Fruit fly (Drosophila melanogaster) whole organism, prepupa: ENCODE measurements around the gene CG15461.

ENCODE experiments used
- Blimp-1 ChIP-seq: fragments of 200-800 bp; sonication (Bioruptor generic); optimal IDR thresholded peaks from 3 replicates; lab custom pipeline; 2017; ENCODE audit warnings: missing biosample characterization, missing genetic modification characterization, mild to moderate bottlenecking, moderate library complexity, missing genetic modification reagents
- CG10631 ChIP-seq: fragments of 200-800 bp; sonication (Bioruptor generic); optimal IDR thresholded peaks from 2 replicates; lab custom pipeline; 2016; ENCODE audit warnings: missing biosample characterization, missing genetic modification characterization
- CG10669 ChIP-seq: fragments of 200-800 bp; sonication (Bioruptor generic); optimal IDR thresholded peaks from 3 replicates; lab custom pipeline; 2018; ENCODE audit warnings: missing biosample characterization, mild to moderate bottlenecking, missing genetic modification characterization, moderate library complexity
- CG11294 ChIP-seq: fragments of 200-800 bp; sonication (Bioruptor generic); IDR thresholded peaks from 2 replicates; pipeline ENCODE4 v1.3.6; 2022; ENCODE audit warnings: missing biosample characterization, missing genetic modification characterization
- CG11762 ChIP-seq: fragments of 200-800 bp; sonication (Bioruptor generic); optimal IDR thresholded peaks from 3 replicates; lab custom pipeline; 2016; ENCODE audit warnings: missing biosample characterization, missing genetic modification characterization; ENCODE audit not compliant: insufficient read depth
- CG1621 ChIP-seq: fragments of 200-800 bp; sonication (Bioruptor generic); optimal IDR thresholded peaks from 3 replicates; lab custom pipeline; 2018; ENCODE audit warnings: missing biosample characterization, mild to moderate bottlenecking, missing genetic modification characterization
- CG16779 ChIP-seq: fragments of 200-800 bp; sonication (Bioruptor generic); optimal IDR thresholded peaks from 3 replicates; lab custom pipeline; 2017; ENCODE audit warnings: missing biosample characterization, mild to moderate bottlenecking, missing genetic modification characterization
- CG3032 ChIP-seq: fragments of 200-800 bp; optimal IDR thresholded peaks from 2 replicates; lab custom pipeline; 2019; ENCODE audit warnings: missing biosample characterization, mild to moderate bottlenecking, missing genetic modification characterization, moderate library complexity
- CG31627 ChIP-seq: fragments of 200-800 bp; sonication (Bioruptor generic); optimal IDR thresholded peaks from 3 replicates; lab custom pipeline; 2016; ENCODE audit warnings: missing biosample characterization, missing genetic modification characterization
- CG32006 ChIP-seq: fragments of 200-800 bp; sonication (Bioruptor generic); optimal IDR thresholded peaks from 3 replicates; lab custom pipeline; 2017; ENCODE audit warnings: missing biosample characterization, mild to moderate bottlenecking, missing genetic modification characterization
- CG34406 ChIP-seq: fragments of 200-800 bp; sonication (Bioruptor generic); optimal IDR thresholded peaks from 3 replicates; lab custom pipeline; 2016; ENCODE audit warnings: missing biosample characterization, missing genetic modification characterization
- CG3919 ChIP-seq: fragments of 200-800 bp; sonication (Bioruptor generic); optimal IDR thresholded peaks from 3 replicates; lab custom pipeline; 2016; ENCODE audit warnings: missing biosample characterization, missing genetic modification characterization
- CG4318 ChIP-seq: fragments of 200-800 bp; sonication (Bioruptor generic); optimal IDR thresholded peaks from 3 replicates; lab custom pipeline; 2017; ENCODE audit warnings: missing biosample characterization, mild to moderate bottlenecking, missing genetic modification characterization
- CG6163 ChIP-seq: fragments of 200-800 bp; sonication (Bioruptor generic); IDR thresholded peaks from 3 replicates; pipeline ENCODE4 v1.3.6; 2022; ENCODE audit warnings: missing biosample characterization, missing genetic modification characterization
- CG6808 ChIP-seq: fragments of 200-800 bp; sonication (Bioruptor generic); optimal IDR thresholded peaks from 3 replicates; lab custom pipeline; 2017; ENCODE audit warnings: missing biosample characterization, missing genetic modification characterization, mild to moderate bottlenecking, moderate library complexity, missing genetic modification reagents
- CG6854 ChIP-seq: fragments of 200-800 bp; sonication (Bioruptor generic); optimal IDR thresholded peaks from 2 replicates; lab custom pipeline; 2017; ENCODE audit warnings: missing biosample characterization, mild to moderate bottlenecking, missing genetic modification characterization
- CG7368 ChIP-seq: fragments of 200-800 bp; sonication (Bioruptor generic); optimal IDR thresholded peaks from 3 replicates; lab custom pipeline; 2016; ENCODE audit warnings: missing biosample characterization, missing genetic modification characterization
- CG8319 ChIP-seq: fragments of 200-800 bp; sonication (Bioruptor generic); optimal IDR thresholded peaks from 3 replicates; lab custom pipeline; 2016; ENCODE audit warnings: missing biosample characterization, missing genetic modification characterization
- CG8632 ChIP-seq: fragments of 200-800 bp; sonication (Bioruptor generic); optimal IDR thresholded peaks from 3 replicates; lab custom pipeline; 2016; ENCODE audit warnings: missing biosample characterization, missing genetic modification characterization
- Eip75B ChIP-seq: fragments of 200-800 bp; sonication (Bioruptor generic); optimal IDR thresholded peaks from 3 replicates; lab custom pipeline; 2016; ENCODE audit warnings: missing biosample characterization, missing genetic modification characterization
- Eip78C ChIP-seq: fragments of 200-800 bp; sonication (Bioruptor generic); peaks from one replicate; lab custom pipeline; 2016; ENCODE audit warnings: missing biosample characterization, missing genetic modification characterization
- Eip93F ChIP-seq: fragments of 200-800 bp; sonication (Bioruptor generic); optimal IDR thresholded peaks from 2 replicates; lab custom pipeline; 2016; ENCODE audit warnings: missing biosample characterization, mild to moderate bottlenecking, missing genetic modification characterization
- Ets21C ChIP-seq: fragments of 200-800 bp; sonication (Bioruptor generic); optimal IDR thresholded peaks from 3 replicates; lab custom pipeline; 2016; ENCODE audit warnings: missing biosample characterization, missing genetic modification characterization
- Ets96B ChIP-seq: fragments of 200-800 bp; optimal IDR thresholded peaks from 2 replicates; lab custom pipeline; 2019; ENCODE audit warnings: missing biosample characterization, mild to moderate bottlenecking, missing genetic modification characterization, moderate library complexity
- Hr38 ChIP-seq: sonication (Bioruptor generic); optimal IDR thresholded peaks from 2 replicates; lab custom pipeline; 2016; ENCODE audit warnings: missing biosample characterization, missing genetic modification characterization
- Hr39 ChIP-seq: fragments of 200-800 bp; sonication (Bioruptor generic); optimal IDR thresholded peaks from 2 replicates; lab custom pipeline; 2016; ENCODE audit warnings: missing biosample characterization, missing genetic modification characterization
- Hr4 ChIP-seq: fragments of 200-800 bp; sonication (Bioruptor generic); optimal IDR thresholded peaks from 3 replicates; lab custom pipeline; 2016; ENCODE audit warnings: missing biosample characterization, missing genetic modification characterization
- Met ChIP-seq: fragments of 200-800 bp; sonication (Bioruptor generic); optimal IDR thresholded peaks from 3 replicates; lab custom pipeline; 2016; ENCODE audit warnings: missing biosample characterization, missing genetic modification characterization
- OdsH ChIP-seq: fragments of 200-800 bp; sonication (Bioruptor generic); optimal IDR thresholded peaks from 3 replicates; lab custom pipeline; 2016; ENCODE audit warnings: missing biosample characterization, missing genetic modification characterization
- Smox ChIP-seq: fragments of 200-800 bp; sonication (Bioruptor generic); optimal IDR thresholded peaks from 3 replicates; lab custom pipeline; 2016; ENCODE audit warnings: missing biosample characterization, missing genetic modification characterization
- Sox102F ChIP-seq: fragments of 200-800 bp; sonication (Bioruptor generic); optimal IDR thresholded peaks from 2 replicates; lab custom pipeline; 2016; ENCODE audit warnings: missing biosample characterization, mild to moderate bottlenecking, missing genetic modification characterization
- Sox14 ChIP-seq: fragments of 200-800 bp; sonication (Bioruptor generic); optimal IDR thresholded peaks from 3 replicates; lab custom pipeline; 2016; ENCODE audit warnings: missing biosample characterization, missing genetic modification characterization
- Sox15 ChIP-seq: fragments of 200-800 bp; sonication (Bioruptor generic); optimal IDR thresholded peaks from 3 replicates; lab custom pipeline; 2016; ENCODE audit warnings: missing biosample characterization, missing genetic modification characterization
- achi ChIP-seq: fragments of 200-800 bp; sonication (Bioruptor generic); optimal IDR thresholded peaks from 3 replicates; lab custom pipeline; 2016; ENCODE audit warnings: missing biosample characterization, missing genetic modification characterization
- acj6 ChIP-seq: fragments of 200-800 bp; sonication (Bioruptor generic); optimal IDR thresholded peaks from 3 replicates; lab custom pipeline; 2016; ENCODE audit warnings: missing biosample characterization, missing genetic modification characterization
- cyc ChIP-seq: fragments of 200-800 bp; sonication (Bioruptor generic); optimal IDR thresholded peaks from 3 replicates; lab custom pipeline; 2016; ENCODE audit warnings: missing biosample characterization, missing genetic modification characterization
- dac ChIP-seq: fragments of 200-800 bp; sonication (Bioruptor generic); optimal IDR thresholded peaks from 2 replicates; lab custom pipeline; 2017; ENCODE audit warnings: missing biosample characterization, mild to moderate bottlenecking, missing genetic modification characterization
- dsx ChIP-seq: fragments of 200-800 bp; optimal IDR thresholded peaks from 3 replicates; lab custom pipeline; 2019; ENCODE audit warnings: missing biosample characterization, mild to moderate bottlenecking, missing genetic modification characterization, moderate library complexity; ENCODE audit not compliant: poor library complexity, severe bottlenecking
- eg ChIP-seq: fragments of 200-800 bp; sonication (Bioruptor generic); IDR thresholded peaks from 3 replicates; pipeline ENCODE4 v1.3.6; 2022; ENCODE audit warnings: missing biosample characterization, missing genetic modification characterization
- fd85E ChIP-seq: fragments of 200-800 bp; sonication (Bioruptor generic); optimal IDR thresholded peaks from 3 replicates; lab custom pipeline; 2016; ENCODE audit warnings: missing biosample characterization, missing genetic modification characterization
- fkh ChIP-seq: fragments of 200-800 bp; sonication (Bioruptor generic); optimal IDR thresholded peaks from 3 replicates; lab custom pipeline; 2017; ENCODE audit warnings: missing biosample characterization, mild to moderate bottlenecking, missing genetic modification characterization, moderate library complexity
- net ChIP-seq: fragments of 200-800 bp; sonication (Bioruptor generic); optimal IDR thresholded peaks from 3 replicates; lab custom pipeline; 2016; ENCODE audit warnings: missing biosample characterization, missing genetic modification characterization
- pdm3 ChIP-seq: fragments of 200-800 bp; sonication (Bioruptor generic); optimal IDR thresholded peaks from 3 replicates; lab custom pipeline; 2016; ENCODE audit warnings: missing biosample characterization, missing genetic modification characterization
- salr ChIP-seq, 2 experiments: fragments of 200-800 bp; sonication (Bioruptor generic); optimal IDR thresholded peaks; 3 replicates each; lab custom pipeline; 2016 to 2018; ENCODE audit warnings: missing biosample characterization in 2 of 2, missing genetic modification characterization in 2 of 2, mild to moderate bottlenecking in 1 of 2
- topi ChIP-seq: fragments of 200-800 bp; sonication (Bioruptor generic); optimal IDR thresholded peaks from 3 replicates; lab custom pipeline; 2016; ENCODE audit warnings: missing biosample characterization, missing genetic modification characterization
- vri ChIP-seq: fragments of 200-800 bp; sonication (Bioruptor generic); optimal IDR thresholded peaks from 3 replicates; lab custom pipeline; 2016; ENCODE audit warnings: missing biosample characterization, mild to moderate bottlenecking, missing genetic modification characterization

Gene CG15461

dm6 chrX:20482790-20483564, 3.0 kb upstream of the CG15461 start (continued):
- TF ChIP-seq pdm3 (GFP tag; lab: Kevin White, UChicago) (peak; percentile 54), Hr4 (peak; percentile 60), CG8632 (GFP tag; lab: Kevin White, UChicago) (peak; percentile 38), CG31627 (GFP tag; lab: Kevin White, UChicago) (peak; percentile 22), CG10669 (GFP tag; lab: Kevin White, UChicago) (peak; percentile 58), CG1621 (tag; lab: Kevin White, UChicago) (no peak), Hr38 (GFP tag; lab: Kevin White, UChicago) (no peak), CG3919 (GFP tag; lab: Kevin White, UChicago) (peak; percentile 40), CG11762 (GFP tag; lab: Kevin White, UChicago) (peak; percentile 18), Met (peak; percentile 24)

dm6 chrX:20488701-20489122, 2.7 kb downstream of the CG15461 start:
- TF ChIP-seq topi (GFP tag; lab: Kevin White, UChicago) = peak; percentile 80
- TF ChIP-seq CG11762 (GFP tag; lab: Kevin White, UChicago) = peak; percentile 58
- TF ChIP-seq cyc (GFP tag; lab: Kevin White, UChicago) = peak; percentile 75
- TF ChIP-seq Smox = peak; percentile 65
- TF ChIP-seq Eip78C (GFP tag; lab: Kevin White, UChicago) = peak; percentile 96
- TF ChIP-seq CG34406 = peak; percentile 59
- TF ChIP-seq CG3032 (tag; lab: Kevin White, UChicago) = peak; percentile 65
- TF ChIP-seq Blimp-1 = peak; percentile 2
- peak; percentile 90 for TF ChIP-seq CG32006 (GFP tag; lab: Kevin White, UChicago)
- peak; percentile 80 for TF ChIP-seq net (GFP tag; lab: Kevin White, UChicago)
- TF ChIP-seq achi = peak; percentile 64
- TF ChIP-seq Ets21C (GFP tag; lab: Kevin White, UChicago) = peak; percentile 28
- TF ChIP-seq Eip93F (GFP tag; lab: Kevin White, UChicago) = no peak
- peak in 1 of 2 experiments; percentile 73 for TF ChIP-seq salr (GFP tag; optimal IDR thresholded peaks at IDR 0.05; lab: Kevin White, UChicago)
- TF ChIP-seq CG11294 = peak; percentile 15; the same call in 1 of the 2 replicates
- peak; percentile 66 for TF ChIP-seq Sox15 (GFP tag; lab: Kevin White, UChicago)
- peak; percentile 51; the same call in 1 of the 3 replicates for TF ChIP-seq eg (GFP tag; lab: Robert Waterston, UW)
- peak; percentile 57 for TF ChIP-seq Sox102F
- TF ChIP-seq fkh (GFP tag; lab: Kevin White, UChicago) = peak; percentile 24
- peak; percentile 61 for TF ChIP-seq OdsH (GFP tag; lab: Kevin White, UChicago)
- peak; percentile 61 for TF ChIP-seq CG8632 (GFP tag; lab: Kevin White, UChicago)
- no peak for TF ChIP-seq Hr38 (GFP tag; lab: Kevin White, UChicago)
- peak; percentile 82 for TF ChIP-seq CG6808 (GFP tag; lab: Kevin White, UChicago)
- peak; percentile 56 for TF ChIP-seq CG31627 (GFP tag; lab: Kevin White, UChicago)
- peak; percentile 66 for TF ChIP-seq Eip75B (GFP tag; lab: Kevin White, UChicago)
- peak; percentile 77 for TF ChIP-seq Sox14 (GFP tag; lab: Kevin White, UChicago)
- peak; percentile 15 for TF ChIP-seq CG1621 (tag; lab: Kevin White, UChicago)
- TF ChIP-seq Hr39 = peak; percentile 44
- peak; percentile 83 for TF ChIP-seq dac (GFP tag; lab: Kevin White, UChicago)
- peak; percentile 74 for TF ChIP-seq CG10669 (GFP tag; lab: Kevin White, UChicago)
- peak; percentile 51 for TF ChIP-seq dsx
- TF ChIP-seq vri (GFP tag; lab: Kevin White, UChicago) = no peak
- peak; percentile 39 for TF ChIP-seq CG16779 (tag; lab: Kevin White, UChicago)
- TF ChIP-seq CG6854 = peak; percentile 48
- peak; percentile 84 for TF ChIP-seq Hr4
- peak; percentile 62 for TF ChIP-seq Ets96B
- TF ChIP-seq CG7368 (GFP tag; lab: Kevin White, UChicago) = peak; percentile 76
- peak; percentile 81 for TF ChIP-seq CG4318 (GFP tag; lab: Kevin White, UChicago)
- TF ChIP-seq acj6 = peak; percentile 51
- peak; percentile 20 for TF ChIP-seq fd85E (GFP tag; lab: Kevin White, UChicago)
- peak; percentile 76 for TF ChIP-seq Met
- peak; percentile 62 for TF ChIP-seq CG10631
- peak; percentile 76 for TF ChIP-seq pdm3 (GFP tag; lab: Kevin White, UChicago)
- 0 out of 3 replicates have a peak, but pooled peaks have one; percentile 23 for TF ChIP-seq CG6163 (GFP tag; lab: Robert Waterston, UW)
- peak; percentile 61 for TF ChIP-seq CG8319 (GFP tag; lab: Kevin White, UChicago)
